Worm (Caenorhabditis elegans): ENCODE data around the gene W01B6.8.

DNA sequence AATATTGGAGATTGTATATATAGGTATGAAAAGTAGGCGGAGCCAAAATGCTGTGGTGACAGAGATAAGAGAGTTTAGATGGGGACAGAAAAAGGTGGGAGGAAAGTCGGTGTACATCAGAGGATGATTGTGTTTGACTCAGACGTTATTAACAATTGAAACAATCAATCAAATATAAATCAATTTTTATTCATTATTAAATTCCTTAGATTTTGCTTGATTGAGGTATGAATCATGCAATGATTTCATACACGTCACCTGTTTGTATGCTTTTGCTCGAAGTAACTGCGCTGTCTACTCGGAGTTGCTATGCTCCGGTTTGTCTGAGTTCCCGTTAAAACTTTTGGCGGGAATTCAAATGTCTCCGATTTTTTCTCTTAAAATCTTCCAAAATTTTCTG is 31.0 kb upstream of the W01B6.8 start, which contains the start of gene C04G2.10:
- TF ChIP-seq dmd-6 (GFP tag; IDR thresholded peaks at IDR 0.05), result no peak
- no peak for TF ChIP-seq ceh-82 (tag; optimal IDR thresholded peaks at IDR 0.05)
- TF ChIP-seq lin-39 (tag; optimal IDR thresholded peaks at IDR 0.05), result no peak
- TF ChIP-seq dmd-9 (GFP tag; IDR thresholded peaks at IDR 0.05), result no peak
- no peak for TF ChIP-seq lsy-2 (tag; optimal IDR thresholded peaks at IDR 0.05)
